Fruit fly (Drosophila melanogaster) whole organism, pupa: Measurements from ENCODE around the gene step.

Experiments used
- CG10348 ChIP-seq: fragments of 200-800 bp; sonication (Bioruptor generic); IDR thresholded peaks from 2 replicates; pipeline ENCODE4 v1.3.6; 2022; ENCODE audit warnings: missing biosample characterization, missing genetic modification characterization
- CG12605 ChIP-seq: fragments of 200-800 bp; sonication (Bioruptor generic); IDR thresholded peaks from 2 replicates; pipeline ENCODE4 v1.3.6; 2022; ENCODE audit warnings: missing biosample characterization, missing genetic modification characterization
- CG13204 ChIP-seq: fragments of 200-800 bp; sonication (Bioruptor generic); optimal IDR thresholded peaks from 2 replicates; lab custom pipeline; 2018; ENCODE audit warnings: missing biosample characterization, mild to moderate bottlenecking, missing genetic modification characterization, moderate library complexity
- CG14655 ChIP-seq: fragments of 200-800 bp; sonication (Bioruptor generic); optimal IDR thresholded peaks from 3 replicates; lab custom pipeline; 2017; ENCODE audit warnings: mild to moderate bottlenecking, missing biosample characterization, missing genetic modification reagents, missing genetic modification characterization
- CG15710 ChIP-seq: fragments of 200-800 bp; sonication (Bioruptor generic); optimal IDR thresholded peaks from 2 replicates; lab custom pipeline; 2018; ENCODE audit warnings: missing biosample characterization, mild to moderate bottlenecking, missing genetic modification characterization, moderate library complexity
- CG17806 ChIP-seq: fragments of 200-800 bp; sonication (Bioruptor generic); optimal IDR thresholded peaks from 2 replicates; lab custom pipeline; 2018; ENCODE audit warnings: missing biosample characterization, mild to moderate bottlenecking, missing genetic modification characterization, moderate library complexity
- CG32121 ChIP-seq: fragments of 200-800 bp; sonication (Bioruptor generic); IDR thresholded peaks from 2 replicates; pipeline ENCODE4 v1.3.6; 2022; ENCODE audit warnings: missing biosample characterization, missing genetic modification characterization
- CG34367 ChIP-seq: fragments of 200-800 bp; sonication (Bioruptor generic); optimal IDR thresholded peaks from 2 replicates; lab custom pipeline; 2018; ENCODE audit warnings: missing biosample characterization, mild to moderate bottlenecking, missing genetic modification characterization
- CG4496 ChIP-seq: fragments of 200-800 bp; sonication (Bioruptor generic); IDR thresholded peaks from 3 replicates; pipeline ENCODE4 v1.3.6; 2022; ENCODE audit warnings: missing biosample characterization, missing genetic modification characterization
- CG8159 ChIP-seq: fragments of 200-800 bp; sonication (Bioruptor generic); optimal IDR thresholded peaks from 3 replicates; lab custom pipeline; 2018; ENCODE audit warnings: missing biosample characterization, mild to moderate bottlenecking, missing genetic modification characterization, moderate library complexity
- CG8301 ChIP-seq: fragments of 200-800 bp; sonication (Bioruptor generic); optimal IDR thresholded peaks from 2 replicates; lab custom pipeline; 2018; ENCODE audit warnings: missing biosample characterization, mild to moderate bottlenecking, missing genetic modification characterization
- CG9948 ChIP-seq: fragments of 200-800 bp; sonication (Bioruptor generic); optimal IDR thresholded peaks from 2 replicates; lab custom pipeline; 2018; ENCODE audit warnings: missing biosample characterization, mild to moderate bottlenecking, missing genetic modification characterization, moderate library complexity
- D1 ChIP-seq: fragments of 200-800 bp; sonication (Bioruptor generic); optimal IDR thresholded peaks from 2 replicates; lab custom pipeline; 2018; ENCODE audit warnings: missing biosample characterization, mild to moderate bottlenecking, missing genetic modification characterization, moderate library complexity
- EcR ChIP-seq: fragments of 200-800 bp; sonication (Bioruptor generic); optimal IDR thresholded peaks from 3 replicates; lab custom pipeline; 2019; ENCODE audit warnings: missing biosample characterization, missing genetic modification characterization, mild to moderate bottlenecking, moderate library complexity, missing genetic modification reagents
- Ets98B ChIP-seq: fragments of 200-800 bp; sonication (Bioruptor generic); IDR thresholded peaks from 2 replicates; pipeline ENCODE4 v1.3.6; 2022; ENCODE audit warnings: missing biosample characterization, missing genetic modification characterization
- Pif1A ChIP-seq: fragments of 200-800 bp; sonication (Bioruptor generic); optimal IDR thresholded peaks from 3 replicates; lab custom pipeline; 2016; ENCODE audit warnings: missing biosample characterization, missing genetic modification characterization
- Pif1B ChIP-seq: fragments of 200-800 bp; sonication (Bioruptor generic); optimal IDR thresholded peaks from 3 replicates; lab custom pipeline; 2016; ENCODE audit warnings: missing biosample characterization, missing genetic modification characterization
- Snoo ChIP-seq: fragments of 200-800 bp; sonication (Bioruptor generic); optimal IDR thresholded peaks from 3 replicates; lab custom pipeline; 2017; ENCODE audit warnings: missing biosample characterization, mild to moderate bottlenecking, missing genetic modification characterization, inconsistent platforms
- fd96Ca ChIP-seq: fragments of 200-800 bp; sonication (Bioruptor generic); IDR thresholded peaks from 3 replicates; pipeline ENCODE4 v1.3.6; 2022; ENCODE audit warnings: missing biosample characterization, missing genetic modification characterization
- gl ChIP-seq: fragments of 200-800 bp; sonication (Bioruptor generic); optimal IDR thresholded peaks from 2 replicates; lab custom pipeline; 2018; ENCODE audit warnings: missing biosample characterization, mild to moderate bottlenecking, missing genetic modification characterization
- rn ChIP-seq: fragments of 200-800 bp; sonication (Bioruptor generic); IDR thresholded peaks from 2 replicates; pipeline ENCODE4 v1.3.6; 2022; ENCODE audit warnings: missing biosample characterization, missing genetic modification characterization

step gene

dm6 chr2L:21757264-21758066 lies at the start of gene step, which contains the start of gene CG1416:
Gene step (minus strand): TSS chr2L:21757466.
Gene CG1416 (plus strand): TSS chr2L:21758010.
- TF ChIP-seq CG13204 (GFP tag; lab: Kevin White, UChicago) (no peak), rn (no peak), CG10348 (no peak), CG32121 (GFP tag; lab: Robert Waterston, UW) (peak; percentile 31; the same call in 1 of the 2 replicates), CG15710 (tag; lab: Kevin White, UChicago) (peak; percentile 41), CG4496 (GFP tag; lab: Robert Waterston, UW) (no peak; the same call in 2 of the 3 replicates), Snoo (tag; lab: Kevin White, UChicago) (no peak), CG12605 (GFP tag; lab: Robert Waterston, UW) (no peak), D1 (no peak), CG9948 (peak; percentile 39), fd96Ca (GFP tag; lab: Robert Waterston, UW) (no peak), EcR (GFP tag; lab: Kevin White, UChicago) (no peak), CG34367 (tag; lab: Kevin White, UChicago) (no peak), gl (tag; lab: Kevin White, UChicago) (no peak), CG14655 (GFP tag; lab: Kevin White, UChicago) (peak; percentile 66), CG8301 (tag; lab: Kevin White, UChicago) (peak; percentile 31), Pif1A (peak; percentile 48), CG17806 (tag; lab: Kevin White, UChicago) (peak; percentile 37), Ets98B (GFP tag; lab: Robert Waterston, UW) (no peak), Pif1B (GFP tag; lab: Kevin White, UChicago) (no peak), CG8159 (tag; lab: Kevin White, UChicago) (peak; percentile 24)

- TF ChIP-seq CG4496 (GFP tag; lab: Robert Waterston, UW): no peak
These were observed 49.6 kb upstream of the step start for dm6 chr2L:21806875-21807274.

dm6 chr2L:21806359-21806758 lies 49.1 kb upstream of the step start:
- TF ChIP-seq Pif1B (GFP tag; lab: Kevin White, UChicago): no peak

dm6 chr2L:21804105-21804504 lies 46.8 kb upstream of the step start:
- peak; percentile 1 for TF ChIP-seq EcR (GFP tag; lab: Kevin White, UChicago)
- TF ChIP-seq rn: no peak
- TF ChIP-seq, all 21 proteins: peak for 1

- TF ChIP-seq CG14655 (GFP tag; lab: Kevin White, UChicago) (no peak), rn (no peak), Ets98B (GFP tag; lab: Robert Waterston, UW) (no peak), CG4496 (GFP tag; lab: Robert Waterston, UW) (no peak; the same call in 2 of the 3 replicates), CG34367 (tag; lab: Kevin White, UChicago) (no peak), CG8159 (tag; lab: Kevin White, UChicago) (no peak), fd96Ca (GFP tag; lab: Robert Waterston, UW) (no peak), gl (tag; lab: Kevin White, UChicago) (no peak), CG12605 (GFP tag; lab: Robert Waterston, UW) (no peak), CG32121 (GFP tag; lab: Robert Waterston, UW) (no peak), D1 (no peak), CG15710 (tag; lab: Kevin White, UChicago) (no peak), CG13204 (GFP tag; lab: Kevin White, UChicago) (no peak)
These were observed 38.1 kb upstream of the step start, which contains the start of gene CG31612 for dm6 chr2L:21795342-21795874. Gene CG31612 (minus strand): TSS chr2L:21795447.

- TF ChIP-seq EcR (GFP tag; lab: Kevin White, UChicago) (no peak), Pif1B (GFP tag; lab: Kevin White, UChicago) (peak; percentile 97), Ets98B (GFP tag; lab: Robert Waterston, UW) (peak; percentile 95; the same call in 1 of the 2 replicates), CG8301 (tag; lab: Kevin White, UChicago) (peak; percentile 97), CG8159 (tag; lab: Kevin White, UChicago) (peak; percentile 97), CG12605 (GFP tag; lab: Robert Waterston, UW) (peak; percentile 95), fd96Ca (GFP tag; lab: Robert Waterston, UW) (peak; percentile 97), D1 (peak; percentile 85), CG34367 (tag; lab: Kevin White, UChicago) (peak; percentile 96), CG10348 (peak; percentile 86), gl (tag; lab: Kevin White, UChicago) (peak; percentile 91), CG13204 (GFP tag; lab: Kevin White, UChicago) (peak; percentile 92), Pif1A (peak; percentile 97), CG4496 (GFP tag; lab: Robert Waterston, UW) (no peak), rn (peak; percentile 89), CG14655 (GFP tag; lab: Kevin White, UChicago) (peak; percentile 96), Snoo (tag; lab: Kevin White, UChicago) (peak; percentile 98), CG15710 (tag; lab: Kevin White, UChicago) (peak; percentile 97), CG17806 (tag; lab: Kevin White, UChicago) (peak; percentile 96), CG32121 (GFP tag; lab: Robert Waterston, UW) (peak; percentile 97), CG9948 (peak; percentile 96)
- TF ChIP-seq, all 21 proteins: peak for 19
These were observed 37.5 kb upstream of the step start for dm6 chr2L:21794547-21795341.
